Worm (Caenorhabditis elegans) whole organism, early embryonic: Measurements from ENCODE around the gene dhs-18.

ENCODE experiments used
- hmbx-1 ChIP-seq: sonication (generic microtip); optimal IDR thresholded peaks from 2 replicates; lab custom pipeline; 2016; ENCODE audit warnings: mild to moderate bottlenecking, missing genetic modification characterization, missing compliant biosample characterization
- tbx-11 ChIP-seq: fragments of 200-800 bp; sonication (Bioruptor generic); IDR thresholded peaks from 2 replicates; pipeline ENCODE4 v1.3.6; 2022; ENCODE audit warnings: missing genetic modification characterization, missing compliant biosample characterization

DNA sequence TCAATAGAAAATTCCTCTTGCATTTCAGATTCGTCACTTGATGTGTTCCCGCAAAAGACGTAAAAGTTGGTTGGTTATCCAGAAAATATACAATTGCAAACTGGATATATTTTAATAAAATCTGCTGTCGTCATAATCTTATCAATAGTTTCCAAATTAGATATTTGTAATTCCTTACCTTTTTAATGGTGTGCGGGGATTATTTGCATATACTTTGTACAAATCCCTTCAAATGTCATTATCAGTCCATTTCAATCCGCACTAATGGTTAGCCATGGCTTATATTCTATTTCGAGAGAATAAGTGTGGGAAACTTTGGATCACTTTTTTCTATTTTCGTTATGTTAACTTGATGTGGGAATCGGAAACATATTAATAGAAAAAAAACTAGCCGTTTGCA lies 42.5 kb downstream of the dhs-18 start:
- TF ChIP-seq tbx-11 (GFP tag; lab: Robert Waterston, UW) (no peak), hmbx-1 (tag; lab: Kevin White, UChicago) (no peak)
